Fruit fly (Drosophila melanogaster) whole organism, pupa: Measurements from ENCODE around the gene AOX2.

Experiments used
- CG10348 ChIP-seq: fragments of 200-800 bp; sonication (Bioruptor generic); IDR thresholded peaks from 2 replicates; pipeline ENCODE4 v1.3.6; 2022; ENCODE audit warnings: missing biosample characterization, missing genetic modification characterization
- CG12605 ChIP-seq: fragments of 200-800 bp; sonication (Bioruptor generic); IDR thresholded peaks from 2 replicates; pipeline ENCODE4 v1.3.6; 2022; ENCODE audit warnings: missing biosample characterization, missing genetic modification characterization
- CG13204 ChIP-seq: fragments of 200-800 bp; sonication (Bioruptor generic); optimal IDR thresholded peaks from 2 replicates; lab custom pipeline; 2018; ENCODE audit warnings: missing biosample characterization, mild to moderate bottlenecking, missing genetic modification characterization, moderate library complexity
- CG14655 ChIP-seq: fragments of 200-800 bp; sonication (Bioruptor generic); optimal IDR thresholded peaks from 3 replicates; lab custom pipeline; 2017; ENCODE audit warnings: mild to moderate bottlenecking, missing biosample characterization, missing genetic modification reagents, missing genetic modification characterization
- CG15710 ChIP-seq: fragments of 200-800 bp; sonication (Bioruptor generic); optimal IDR thresholded peaks from 2 replicates; lab custom pipeline; 2018; ENCODE audit warnings: missing biosample characterization, mild to moderate bottlenecking, missing genetic modification characterization, moderate library complexity
- CG17806 ChIP-seq: fragments of 200-800 bp; sonication (Bioruptor generic); optimal IDR thresholded peaks from 2 replicates; lab custom pipeline; 2018; ENCODE audit warnings: missing biosample characterization, mild to moderate bottlenecking, missing genetic modification characterization, moderate library complexity
- CG32121 ChIP-seq: fragments of 200-800 bp; sonication (Bioruptor generic); IDR thresholded peaks from 2 replicates; pipeline ENCODE4 v1.3.6; 2022; ENCODE audit warnings: missing biosample characterization, missing genetic modification characterization
- CG34367 ChIP-seq: fragments of 200-800 bp; sonication (Bioruptor generic); optimal IDR thresholded peaks from 2 replicates; lab custom pipeline; 2018; ENCODE audit warnings: missing biosample characterization, mild to moderate bottlenecking, missing genetic modification characterization
- CG4496 ChIP-seq: fragments of 200-800 bp; sonication (Bioruptor generic); IDR thresholded peaks from 3 replicates; pipeline ENCODE4 v1.3.6; 2022; ENCODE audit warnings: missing biosample characterization, missing genetic modification characterization
- CG8159 ChIP-seq: fragments of 200-800 bp; sonication (Bioruptor generic); optimal IDR thresholded peaks from 3 replicates; lab custom pipeline; 2018; ENCODE audit warnings: missing biosample characterization, mild to moderate bottlenecking, missing genetic modification characterization, moderate library complexity
- CG8301 ChIP-seq: fragments of 200-800 bp; sonication (Bioruptor generic); optimal IDR thresholded peaks from 2 replicates; lab custom pipeline; 2018; ENCODE audit warnings: missing biosample characterization, mild to moderate bottlenecking, missing genetic modification characterization
- CG9948 ChIP-seq: fragments of 200-800 bp; sonication (Bioruptor generic); optimal IDR thresholded peaks from 2 replicates; lab custom pipeline; 2018; ENCODE audit warnings: missing biosample characterization, mild to moderate bottlenecking, missing genetic modification characterization, moderate library complexity
- D1 ChIP-seq: fragments of 200-800 bp; sonication (Bioruptor generic); optimal IDR thresholded peaks from 2 replicates; lab custom pipeline; 2018; ENCODE audit warnings: missing biosample characterization, mild to moderate bottlenecking, missing genetic modification characterization, moderate library complexity
- EcR ChIP-seq: fragments of 200-800 bp; sonication (Bioruptor generic); optimal IDR thresholded peaks from 3 replicates; lab custom pipeline; 2019; ENCODE audit warnings: missing biosample characterization, missing genetic modification characterization, mild to moderate bottlenecking, moderate library complexity, missing genetic modification reagents
- Ets98B ChIP-seq: fragments of 200-800 bp; sonication (Bioruptor generic); IDR thresholded peaks from 2 replicates; pipeline ENCODE4 v1.3.6; 2022; ENCODE audit warnings: missing biosample characterization, missing genetic modification characterization
- Pif1A ChIP-seq: fragments of 200-800 bp; sonication (Bioruptor generic); optimal IDR thresholded peaks from 3 replicates; lab custom pipeline; 2016; ENCODE audit warnings: missing biosample characterization, missing genetic modification characterization
- Pif1B ChIP-seq: fragments of 200-800 bp; sonication (Bioruptor generic); optimal IDR thresholded peaks from 3 replicates; lab custom pipeline; 2016; ENCODE audit warnings: missing biosample characterization, missing genetic modification characterization
- Snoo ChIP-seq: fragments of 200-800 bp; sonication (Bioruptor generic); optimal IDR thresholded peaks from 3 replicates; lab custom pipeline; 2017; ENCODE audit warnings: missing biosample characterization, mild to moderate bottlenecking, missing genetic modification characterization, inconsistent platforms
- fd96Ca ChIP-seq: fragments of 200-800 bp; sonication (Bioruptor generic); IDR thresholded peaks from 3 replicates; pipeline ENCODE4 v1.3.6; 2022; ENCODE audit warnings: missing biosample characterization, missing genetic modification characterization
- gl ChIP-seq: fragments of 200-800 bp; sonication (Bioruptor generic); optimal IDR thresholded peaks from 2 replicates; lab custom pipeline; 2018; ENCODE audit warnings: missing biosample characterization, mild to moderate bottlenecking, missing genetic modification characterization
- rn ChIP-seq: fragments of 200-800 bp; sonication (Bioruptor generic); IDR thresholded peaks from 2 replicates; pipeline ENCODE4 v1.3.6; 2022; ENCODE audit warnings: missing biosample characterization, missing genetic modification characterization

AOX2 gene

DNA sequence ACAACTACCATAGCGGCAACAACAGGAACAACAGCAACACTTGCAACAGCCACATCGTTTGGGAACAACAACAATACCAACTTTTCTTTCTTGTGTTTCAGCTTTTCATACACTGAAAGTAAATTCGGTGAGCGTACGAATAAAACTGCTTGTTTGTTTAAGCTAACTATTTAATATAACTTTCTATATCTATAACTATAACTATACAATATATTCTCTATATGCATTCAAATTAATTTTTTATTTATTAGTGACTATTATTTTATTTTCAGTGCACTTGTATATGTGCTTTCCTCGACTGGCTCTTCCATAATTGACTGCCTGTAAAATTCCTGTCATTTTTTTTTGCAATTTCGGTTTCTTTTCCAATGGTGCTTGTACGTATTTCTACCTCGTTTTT lies 24.7 kb upstream of the AOX2 start:
- TF ChIP-seq D1 (tag; lab: Kevin White, UChicago) (no peak), CG8301 (tag; lab: Kevin White, UChicago) (peak; percentile 81), CG9948 (tag; lab: Kevin White, UChicago) (peak; percentile 44), CG15710 (tag; lab: Kevin White, UChicago) (peak; percentile 38), gl (no peak), Ets98B (GFP tag; lab: Robert Waterston, UW) (peak; percentile 82), Pif1A (GFP tag; lab: Kevin White, UChicago) (no peak), EcR (GFP tag; lab: Kevin White, UChicago) (no peak), CG12605 (peak; percentile 77), Snoo (tag; lab: Kevin White, UChicago) (no peak), CG14655 (peak; percentile 79), rn (GFP tag; lab: Robert Waterston, UW) (peak; percentile 59), CG32121 (peak; percentile 77; the same call in 1 of the 2 replicates), Pif1B (GFP tag; lab: Kevin White, UChicago) (no peak), CG13204 (GFP tag; lab: Kevin White, UChicago) (no peak), CG17806 (tag; lab: Kevin White, UChicago) (peak; percentile 35), fd96Ca (GFP tag; lab: Robert Waterston, UW) (no peak), CG34367 (tag; lab: Kevin White, UChicago) (no peak), CG10348 (GFP tag; lab: Robert Waterston, UW) (no peak), CG4496 (peak; percentile 74), CG8159 (tag; lab: Kevin White, UChicago) (peak; percentile 40)

DNA sequence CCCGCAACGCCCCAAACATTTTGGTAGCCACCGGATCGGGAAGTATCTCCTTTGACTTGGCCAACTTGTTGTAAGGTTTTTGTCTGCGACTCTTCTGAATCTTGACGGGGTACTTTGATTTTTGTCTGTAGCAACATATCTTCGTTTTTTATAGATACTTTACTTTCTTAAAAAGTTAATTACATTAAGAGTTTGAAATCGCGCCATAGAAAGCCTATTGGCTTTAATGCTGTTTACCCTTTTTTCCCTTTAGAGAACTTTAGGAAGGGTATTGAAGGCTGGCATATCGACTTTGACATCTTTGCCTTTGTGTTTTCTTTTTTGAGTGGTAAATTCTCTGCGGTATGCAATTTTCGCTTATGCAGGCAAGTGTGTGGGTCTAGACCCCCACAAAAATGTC lies 24.1 kb upstream of the AOX2 start:
- peak; percentile 81 for TF ChIP-seq CG14655
- TF ChIP-seq Pif1A (GFP tag; lab: Kevin White, UChicago) = peak; percentile 54
- peak; percentile 50 for TF ChIP-seq CG9948 (tag; lab: Kevin White, UChicago)
- peak; percentile 6 for TF ChIP-seq CG34367 (tag; lab: Kevin White, UChicago)
- TF ChIP-seq CG8159 (tag; lab: Kevin White, UChicago) = peak; percentile 25
- TF ChIP-seq D1 (tag; lab: Kevin White, UChicago) = no peak
- peak; percentile 61; the same call in 1 of the 2 replicates for TF ChIP-seq Ets98B (GFP tag; lab: Robert Waterston, UW)
- TF ChIP-seq Pif1B (GFP tag; lab: Kevin White, UChicago) = peak; percentile 48
- TF ChIP-seq rn (GFP tag; lab: Robert Waterston, UW) = peak; percentile 47; the same call in 1 of the 2 replicates
- TF ChIP-seq CG4496 = no peak
- no peak for TF ChIP-seq CG13204 (GFP tag; lab: Kevin White, UChicago)
- TF ChIP-seq gl = no peak
- 0 out of 2 replicates have a peak, but pooled peaks have one; percentile 28 for TF ChIP-seq CG10348 (GFP tag; lab: Robert Waterston, UW)
- peak; percentile 76 for TF ChIP-seq CG8301 (tag; lab: Kevin White, UChicago)
- peak; percentile 79 for TF ChIP-seq fd96Ca (GFP tag; lab: Robert Waterston, UW)
- TF ChIP-seq CG32121 = peak; percentile 67; the same call in 1 of the 2 replicates
- TF ChIP-seq CG17806 (tag; lab: Kevin White, UChicago) = peak; percentile 33
- TF ChIP-seq EcR (GFP tag; lab: Kevin White, UChicago) = no peak
- TF ChIP-seq CG12605 = peak; percentile 41; the same call in 1 of the 2 replicates
- TF ChIP-seq CG15710 (tag; lab: Kevin White, UChicago) = peak; percentile 22
- TF ChIP-seq Snoo (tag; lab: Kevin White, UChicago) = peak; percentile 31

DNA sequence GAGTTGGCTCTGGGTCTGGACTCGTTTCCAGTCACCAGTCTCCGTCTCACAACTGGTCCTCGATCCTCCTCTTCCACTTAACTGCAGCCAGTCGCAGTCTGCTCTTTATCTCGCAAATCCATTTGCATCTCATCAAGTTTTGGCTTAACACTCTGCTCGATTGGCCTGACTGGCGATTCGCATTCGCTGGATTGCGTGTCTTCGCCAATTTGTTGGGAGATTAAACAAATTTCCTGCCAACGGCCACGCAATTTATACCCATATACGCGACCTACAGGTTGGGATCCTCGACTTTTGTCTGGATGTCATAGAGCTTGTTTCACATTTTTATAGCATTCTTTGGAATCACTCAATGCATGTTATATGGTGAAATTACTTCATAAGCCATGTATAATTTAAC lies 15.1 kb upstream of the AOX2 start:
- TF ChIP-seq CG4496 = no peak
- no peak for TF ChIP-seq CG12605
- no peak for TF ChIP-seq EcR (GFP tag; lab: Kevin White, UChicago)
- no peak for TF ChIP-seq D1 (tag; lab: Kevin White, UChicago)
- no peak for TF ChIP-seq CG15710 (tag; lab: Kevin White, UChicago)
- no peak for TF ChIP-seq fd96Ca (GFP tag; lab: Robert Waterston, UW)
- no peak for TF ChIP-seq Snoo (tag; lab: Kevin White, UChicago)
- no peak for TF ChIP-seq CG8301 (tag; lab: Kevin White, UChicago)
- TF ChIP-seq CG13204 (GFP tag; lab: Kevin White, UChicago) = no peak
- TF ChIP-seq Pif1B (GFP tag; lab: Kevin White, UChicago) = no peak
- TF ChIP-seq CG32121 = no peak
- no peak for TF ChIP-seq CG10348 (GFP tag; lab: Robert Waterston, UW)
- no peak for TF ChIP-seq gl
- TF ChIP-seq CG17806 (tag; lab: Kevin White, UChicago) = no peak
- no peak for TF ChIP-seq CG14655
- no peak for TF ChIP-seq CG8159 (tag; lab: Kevin White, UChicago)
- no peak for TF ChIP-seq rn (GFP tag; lab: Robert Waterston, UW)
- TF ChIP-seq CG34367 (tag; lab: Kevin White, UChicago) = no peak

DNA sequence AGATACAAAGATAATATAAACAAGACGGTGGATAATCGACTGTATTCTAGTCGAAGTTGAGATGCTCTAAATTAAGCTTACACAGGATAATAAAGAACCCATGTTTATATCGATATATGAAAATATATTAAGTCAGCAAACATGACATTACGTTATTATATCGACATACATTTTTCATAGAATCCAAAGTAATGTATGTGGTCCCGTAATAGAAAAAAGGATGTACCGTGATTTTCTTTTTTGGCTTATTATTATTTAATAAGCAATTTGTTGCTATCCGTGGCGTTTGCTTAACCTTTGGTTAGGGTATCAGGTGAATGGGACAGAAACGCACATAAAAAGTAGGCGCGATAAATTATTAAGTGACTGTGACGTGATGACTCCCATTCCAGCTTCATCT lies 14.3 kb upstream of the AOX2 start:
- TF ChIP-seq CG15710 (tag; lab: Kevin White, UChicago) (peak; percentile 87), fd96Ca (GFP tag; lab: Robert Waterston, UW) (no peak), CG8159 (tag; lab: Kevin White, UChicago) (peak; percentile 91), CG12605 (no peak), CG4496 (0 out of 3 replicates have a peak, but pooled peaks have one; percentile 22), CG14655 (peak; percentile 59), CG9948 (tag; lab: Kevin White, UChicago) (peak; percentile 80), Ets98B (GFP tag; lab: Robert Waterston, UW) (no peak), EcR (GFP tag; lab: Kevin White, UChicago) (no peak), CG13204 (GFP tag; lab: Kevin White, UChicago) (peak; percentile 41), CG34367 (tag; lab: Kevin White, UChicago) (peak; percentile 71), gl (peak; percentile 63), Pif1A (GFP tag; lab: Kevin White, UChicago) (peak; percentile 69), Snoo (tag; lab: Kevin White, UChicago) (no peak), CG8301 (tag; lab: Kevin White, UChicago) (peak; percentile 46), D1 (tag; lab: Kevin White, UChicago) (peak; percentile 41), CG17806 (tag; lab: Kevin White, UChicago) (peak; percentile 82), CG32121 (no peak), rn (GFP tag; lab: Robert Waterston, UW) (no peak), CG10348 (GFP tag; lab: Robert Waterston, UW) (no peak), Pif1B (GFP tag; lab: Kevin White, UChicago) (peak; percentile 65)
